Worm (Caenorhabditis elegans): Measurements from ENCODE around the gene F54D8.10.

ce11 chrIII:5137099-5137498 lies 42.5 kb downstream of the F54D8.10 start:
- no peak for TF ChIP-seq F13C5.2 (tag; optimal IDR thresholded peaks at IDR 0.05)
- no peak for TF ChIP-seq ama-1 (optimal IDR thresholded peaks at IDR 0.05)
- no peak for TF ChIP-seq sea-1 (GFP tag; conservative IDR thresholded peaks at IDR 0.05)
- no peak for TF ChIP-seq aly-1 (tag; optimal IDR thresholded peaks at IDR 0.05)
- TF ChIP-seq flt-1 (GFP tag; IDR thresholded peaks at IDR 0.05) = no peak
- TF ChIP-seq scrt-1 (GFP tag; IDR thresholded peaks at IDR 0.05) = no peak

All from whole organism, early embryonic.